Worm (Caenorhabditis elegans) whole organism, mixed stage, embryonic: ENCODE measurements around the gene T28A8.3.

Source experiments
- blmp-1 ChIP-seq: fragments of 150-350 bp; optimal IDR thresholded peaks from 2 replicates; lab custom pipeline; 2014; ENCODE audit warnings: missing biosample characterization, missing genetic modification characterization
- ceh-83 ChIP-seq: fragments of 200-800 bp; sonication (Bioruptor generic); optimal IDR thresholded peaks from 2 replicates; lab custom pipeline; 2018; ENCODE audit warnings: mild to moderate bottlenecking, missing genetic modification characterization, missing compliant biosample characterization
- ces-1 ChIP-seq: fragments of 150-350 bp; optimal IDR thresholded peaks from 2 replicates; lab custom pipeline; 2014; ENCODE audit warnings: missing biosample characterization, missing genetic modification reagents, missing genetic modification characterization
- mab-5 ChIP-seq: fragments of 150-350 bp; optimal IDR thresholded peaks from 2 replicates; lab custom pipeline; 2014; ENCODE audit warnings: missing biosample characterization, missing genetic modification characterization
- nhr-12 ChIP-seq: fragments of 150-350 bp; optimal IDR thresholded peaks from 2 replicates; lab custom pipeline; 2014; ENCODE audit warnings: missing biosample characterization, missing genetic modification characterization
- nhr-237 ChIP-seq: fragments of 150-350 bp; optimal IDR thresholded peaks from 2 replicates; lab custom pipeline; 2014; ENCODE audit warnings: missing biosample characterization, missing genetic modification characterization
- nhr-28 ChIP-seq: fragments of 150-350 bp; optimal IDR thresholded peaks from 2 replicates; lab custom pipeline; 2014; ENCODE audit warnings: missing biosample characterization, missing genetic modification characterization
- pha-4 ChIP-seq: fragments of 150-350 bp; optimal IDR thresholded peaks from 2 replicates; lab custom pipeline; 2018; ENCODE audit warnings: missing biosample characterization, missing genetic modification reagents, missing genetic modification characterization
- sem-2 ChIP-seq: fragments of 200-800 bp; sonication (Bioruptor generic); optimal IDR thresholded peaks from 2 replicates; lab custom pipeline; 2018; ENCODE audit warnings: mild to moderate bottlenecking, missing genetic modification characterization, missing compliant biosample characterization
- snpc-4 ChIP-seq: fragments of 150-350 bp; optimal IDR thresholded peaks from 2 replicates; lab custom pipeline; 2014; ENCODE audit warnings: missing biosample characterization, missing genetic modification characterization
- sptf-1 ChIP-seq: sonication (generic microtip); optimal IDR thresholded peaks from 2 replicates; lab custom pipeline; 2017; ENCODE audit warnings: mild to moderate bottlenecking, missing genetic modification characterization, moderate library complexity, missing compliant biosample characterization
- unc-120 ChIP-seq: sonication (generic microtip); optimal IDR thresholded peaks from 2 replicates; lab custom pipeline; 2017; ENCODE audit warnings: missing genetic modification characterization, missing compliant biosample characterization; ENCODE audit not compliant: poor library complexity, severe bottlenecking
- ztf-11 ChIP-seq: fragments of 150-350 bp; optimal IDR thresholded peaks from 2 replicates; lab custom pipeline; 2014; ENCODE audit warnings: missing biosample characterization, missing genetic modification characterization

- TF ChIP-seq ces-1 (GFP tag; lab: Kevin White, UChicago) (no peak), pha-4 (no peak), snpc-4 (tag; lab: Kevin White, UChicago) (no peak), blmp-1 (tag; lab: Kevin White, UChicago) (no peak), ztf-11 (tag; lab: Kevin White, UChicago) (no peak), unc-120 (tag; lab: Kevin White, UChicago) (no peak), sptf-1 (tag; lab: Kevin White, UChicago) (no peak), sem-2 (no peak), nhr-12 (no peak), ceh-83 (GFP tag; lab: Kevin White, UChicago) (no peak), nhr-237 (tag; lab: Kevin White, UChicago) (no peak), nhr-28 (no peak), mab-5 (tag; lab: Kevin White, UChicago) (no peak)
Measured at ce11 chrIII:13462138-13462634, 43.6 kb upstream of the T28A8.3 start, which contains the start of the genes abcf-2 and T27E9.2.
